Fruit fly (Drosophila melanogaster) whole organism, prepupa: ENCODE measurements around the gene slmb.

Experiments
- CG10669 ChIP-seq: fragments of 200-800 bp; sonication (Bioruptor generic); optimal IDR thresholded peaks from 3 replicates; lab custom pipeline; 2018; ENCODE audit warnings: missing biosample characterization, mild to moderate bottlenecking, missing genetic modification characterization, moderate library complexity
- CG11902 ChIP-seq: fragments of 200-800 bp; sonication (Bioruptor generic); optimal IDR thresholded peaks from 3 replicates; lab custom pipeline; 2016; ENCODE audit warnings: missing biosample characterization, missing genetic modification characterization
- CG1621 ChIP-seq: fragments of 200-800 bp; sonication (Bioruptor generic); optimal IDR thresholded peaks from 3 replicates; lab custom pipeline; 2018; ENCODE audit warnings: missing biosample characterization, mild to moderate bottlenecking, missing genetic modification characterization
- CG16779 ChIP-seq: fragments of 200-800 bp; sonication (Bioruptor generic); optimal IDR thresholded peaks from 3 replicates; lab custom pipeline; 2017; ENCODE audit warnings: missing biosample characterization, mild to moderate bottlenecking, missing genetic modification characterization
- CG3032 ChIP-seq: fragments of 200-800 bp; optimal IDR thresholded peaks from 2 replicates; lab custom pipeline; 2019; ENCODE audit warnings: missing biosample characterization, mild to moderate bottlenecking, missing genetic modification characterization, moderate library complexity
- CG31627 ChIP-seq: fragments of 200-800 bp; sonication (Bioruptor generic); optimal IDR thresholded peaks from 3 replicates; lab custom pipeline; 2016; ENCODE audit warnings: missing biosample characterization, missing genetic modification characterization
- CG32006 ChIP-seq: fragments of 200-800 bp; sonication (Bioruptor generic); optimal IDR thresholded peaks from 3 replicates; lab custom pipeline; 2017; ENCODE audit warnings: missing biosample characterization, mild to moderate bottlenecking, missing genetic modification characterization
- CG34406 ChIP-seq: fragments of 200-800 bp; sonication (Bioruptor generic); optimal IDR thresholded peaks from 3 replicates; lab custom pipeline; 2016; ENCODE audit warnings: missing biosample characterization, missing genetic modification characterization
- CG3919 ChIP-seq: fragments of 200-800 bp; sonication (Bioruptor generic); optimal IDR thresholded peaks from 3 replicates; lab custom pipeline; 2016; ENCODE audit warnings: missing biosample characterization, missing genetic modification characterization
- CG6276 ChIP-seq: fragments of 200-800 bp; sonication (Bioruptor generic); optimal IDR thresholded peaks from 2 replicates; lab custom pipeline; 2017; ENCODE audit warnings: missing biosample characterization, mild to moderate bottlenecking, missing genetic modification characterization
- CG6792 ChIP-seq: fragments of 200-800 bp; sonication (Bioruptor generic); optimal IDR thresholded peaks from 3 replicates; lab custom pipeline; 2016; ENCODE audit warnings: missing biosample characterization, missing genetic modification characterization
- CG6808 ChIP-seq: fragments of 200-800 bp; sonication (Bioruptor generic); optimal IDR thresholded peaks from 3 replicates; lab custom pipeline; 2017; ENCODE audit warnings: missing biosample characterization, missing genetic modification characterization, mild to moderate bottlenecking, moderate library complexity, missing genetic modification reagents
- CG6854 ChIP-seq: fragments of 200-800 bp; sonication (Bioruptor generic); optimal IDR thresholded peaks from 2 replicates; lab custom pipeline; 2017; ENCODE audit warnings: missing biosample characterization, mild to moderate bottlenecking, missing genetic modification characterization
- CG7368 ChIP-seq: fragments of 200-800 bp; sonication (Bioruptor generic); optimal IDR thresholded peaks from 3 replicates; lab custom pipeline; 2016; ENCODE audit warnings: missing biosample characterization, missing genetic modification characterization
- CG8119 ChIP-seq: fragments of 200-800 bp; sonication (Bioruptor generic); IDR thresholded peaks from 3 replicates; pipeline ENCODE4 v1.3.6; 2022; ENCODE audit warnings: missing biosample characterization, missing genetic modification characterization
- CG8319 ChIP-seq: fragments of 200-800 bp; sonication (Bioruptor generic); optimal IDR thresholded peaks from 3 replicates; lab custom pipeline; 2016; ENCODE audit warnings: missing biosample characterization, missing genetic modification characterization
- CG8632 ChIP-seq: fragments of 200-800 bp; sonication (Bioruptor generic); optimal IDR thresholded peaks from 3 replicates; lab custom pipeline; 2016; ENCODE audit warnings: missing biosample characterization, missing genetic modification characterization
- Eip75B ChIP-seq: fragments of 200-800 bp; sonication (Bioruptor generic); optimal IDR thresholded peaks from 3 replicates; lab custom pipeline; 2016; ENCODE audit warnings: missing biosample characterization, missing genetic modification characterization
- Eip78C ChIP-seq: fragments of 200-800 bp; sonication (Bioruptor generic); peaks from one replicate; lab custom pipeline; 2016; ENCODE audit warnings: missing biosample characterization, missing genetic modification characterization
- Eip93F ChIP-seq: fragments of 200-800 bp; sonication (Bioruptor generic); optimal IDR thresholded peaks from 2 replicates; lab custom pipeline; 2016; ENCODE audit warnings: missing biosample characterization, mild to moderate bottlenecking, missing genetic modification characterization
- Ets96B ChIP-seq: fragments of 200-800 bp; optimal IDR thresholded peaks from 2 replicates; lab custom pipeline; 2019; ENCODE audit warnings: missing biosample characterization, mild to moderate bottlenecking, missing genetic modification characterization, moderate library complexity
- Hr39 ChIP-seq: fragments of 200-800 bp; sonication (Bioruptor generic); optimal IDR thresholded peaks from 2 replicates; lab custom pipeline; 2016; ENCODE audit warnings: missing biosample characterization, missing genetic modification characterization
- Hr4 ChIP-seq: fragments of 200-800 bp; sonication (Bioruptor generic); optimal IDR thresholded peaks from 3 replicates; lab custom pipeline; 2016; ENCODE audit warnings: missing biosample characterization, missing genetic modification characterization
- Lpt ChIP-seq: fragments of 200-800 bp; sonication (Bioruptor generic); optimal IDR thresholded peaks from 3 replicates; lab custom pipeline; 2016; ENCODE audit warnings: missing biosample characterization, missing genetic modification characterization
- Met ChIP-seq: fragments of 200-800 bp; sonication (Bioruptor generic); optimal IDR thresholded peaks from 3 replicates; lab custom pipeline; 2016; ENCODE audit warnings: missing biosample characterization, missing genetic modification characterization
- OdsH ChIP-seq: fragments of 200-800 bp; sonication (Bioruptor generic); optimal IDR thresholded peaks from 3 replicates; lab custom pipeline; 2016; ENCODE audit warnings: missing biosample characterization, missing genetic modification characterization
- Smox ChIP-seq: fragments of 200-800 bp; sonication (Bioruptor generic); optimal IDR thresholded peaks from 3 replicates; lab custom pipeline; 2016; ENCODE audit warnings: missing biosample characterization, missing genetic modification characterization
- Sox14 ChIP-seq: fragments of 200-800 bp; sonication (Bioruptor generic); optimal IDR thresholded peaks from 3 replicates; lab custom pipeline; 2016; ENCODE audit warnings: missing biosample characterization, missing genetic modification characterization
- Sox15 ChIP-seq: fragments of 200-800 bp; sonication (Bioruptor generic); optimal IDR thresholded peaks from 3 replicates; lab custom pipeline; 2016; ENCODE audit warnings: missing biosample characterization, missing genetic modification characterization
- achi ChIP-seq: fragments of 200-800 bp; sonication (Bioruptor generic); optimal IDR thresholded peaks from 3 replicates; lab custom pipeline; 2016; ENCODE audit warnings: missing biosample characterization, missing genetic modification characterization
- acj6 ChIP-seq: fragments of 200-800 bp; sonication (Bioruptor generic); optimal IDR thresholded peaks from 3 replicates; lab custom pipeline; 2016; ENCODE audit warnings: missing biosample characterization, missing genetic modification characterization
- dac ChIP-seq: fragments of 200-800 bp; sonication (Bioruptor generic); optimal IDR thresholded peaks from 2 replicates; lab custom pipeline; 2017; ENCODE audit warnings: missing biosample characterization, mild to moderate bottlenecking, missing genetic modification characterization
- dsx ChIP-seq: fragments of 200-800 bp; optimal IDR thresholded peaks from 3 replicates; lab custom pipeline; 2019; ENCODE audit warnings: missing biosample characterization, mild to moderate bottlenecking, missing genetic modification characterization, moderate library complexity; ENCODE audit not compliant: poor library complexity, severe bottlenecking
- eg ChIP-seq: fragments of 200-800 bp; sonication (Bioruptor generic); IDR thresholded peaks from 3 replicates; pipeline ENCODE4 v1.3.6; 2022; ENCODE audit warnings: missing biosample characterization, missing genetic modification characterization
- esn ChIP-seq: fragments of 200-800 bp; sonication (Bioruptor generic); optimal IDR thresholded peaks from 2 replicates; lab custom pipeline; 2016; ENCODE audit warnings: missing biosample characterization, mild to moderate bottlenecking, missing genetic modification characterization, moderate library complexity
- fd59A ChIP-seq: fragments of 200-800 bp; sonication (Bioruptor generic); optimal IDR thresholded peaks from 2 replicates; lab custom pipeline; 2017; ENCODE audit warnings: missing biosample characterization, mild to moderate bottlenecking, missing genetic modification characterization, missing genetic modification reagents
- fd85E ChIP-seq: fragments of 200-800 bp; sonication (Bioruptor generic); optimal IDR thresholded peaks from 3 replicates; lab custom pipeline; 2016; ENCODE audit warnings: missing biosample characterization, missing genetic modification characterization
- fkh ChIP-seq: fragments of 200-800 bp; sonication (Bioruptor generic); optimal IDR thresholded peaks from 3 replicates; lab custom pipeline; 2017; ENCODE audit warnings: missing biosample characterization, mild to moderate bottlenecking, missing genetic modification characterization, moderate library complexity
- lz ChIP-seq: fragments of 200-800 bp; sonication (Bioruptor generic); optimal IDR thresholded peaks from 3 replicates; lab custom pipeline; 2016; ENCODE audit warnings: missing biosample characterization, missing genetic modification characterization
- net ChIP-seq: fragments of 200-800 bp; sonication (Bioruptor generic); optimal IDR thresholded peaks from 3 replicates; lab custom pipeline; 2016; ENCODE audit warnings: missing biosample characterization, missing genetic modification characterization
- ss ChIP-seq, 2 experiments: fragments of 200-800 bp; sonication (Bioruptor generic); optimal IDR thresholded peaks; 2 replicates in 1 of 2; 3 replicates in 1 of 2; lab custom pipeline; 2017 to 2018; ENCODE audit warnings: mild to moderate bottlenecking in 2 of 2, missing biosample characterization in 2 of 2, missing genetic modification characterization in 2 of 2, moderate library complexity in 1 of 2
- svp ChIP-seq: fragments of 200-800 bp; sonication (Bioruptor generic); peaks from one replicate; lab custom pipeline; 2016; ENCODE audit warnings: missing biosample characterization, missing genetic modification characterization
- topi ChIP-seq: fragments of 200-800 bp; sonication (Bioruptor generic); optimal IDR thresholded peaks from 3 replicates; lab custom pipeline; 2016; ENCODE audit warnings: missing biosample characterization, missing genetic modification characterization
- vri ChIP-seq: fragments of 200-800 bp; sonication (Bioruptor generic); optimal IDR thresholded peaks from 3 replicates; lab custom pipeline; 2016; ENCODE audit warnings: missing biosample characterization, mild to moderate bottlenecking, missing genetic modification characterization

Gene slmb

DNA sequence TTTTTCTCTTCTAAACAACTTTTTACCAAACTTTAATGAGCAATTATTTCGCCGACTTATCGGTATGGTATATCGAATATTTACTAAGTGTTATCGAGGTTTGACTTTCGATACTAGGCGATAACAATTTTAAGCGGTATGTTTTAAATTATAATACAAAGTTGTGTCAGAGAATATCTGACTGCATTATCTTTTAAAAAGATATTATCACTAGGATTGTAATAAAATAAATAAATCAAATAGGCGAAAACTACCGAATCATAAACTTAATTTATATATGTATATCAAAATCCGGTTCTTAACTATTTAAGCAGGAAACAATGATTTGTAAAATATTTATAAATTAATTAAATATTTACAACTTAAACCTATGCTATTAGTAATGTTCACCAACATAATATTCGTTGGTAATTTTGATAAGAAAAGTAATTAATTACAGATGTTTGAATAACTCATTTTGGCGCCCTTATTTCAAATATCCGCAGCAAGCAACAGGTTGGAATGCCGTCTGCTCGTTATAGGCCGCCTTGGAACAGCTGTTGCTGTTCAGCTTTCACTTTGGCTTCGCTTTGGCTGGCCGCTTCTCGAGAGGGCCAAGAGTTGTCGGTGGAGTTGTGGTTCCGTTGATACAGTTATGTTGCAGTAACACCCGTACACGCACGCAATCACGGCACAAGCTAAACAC, 19.2 kb downstream of the slmb start, which contains the start of the genes Sec15 and rtet (continued):
- TF ChIP-seq Lpt (GFP tag; lab: Kevin White, UChicago), result no peak
- peak; percentile 37 for TF ChIP-seq fd59A (GFP tag; lab: Kevin White, UChicago)
- no peak for TF ChIP-seq Sox15 (GFP tag; lab: Kevin White, UChicago)
- no peak for TF ChIP-seq fkh (GFP tag; lab: Kevin White, UChicago)
- no peak for TF ChIP-seq achi
- peak; percentile 51 for TF ChIP-seq topi (GFP tag; lab: Kevin White, UChicago)
- peak; percentile 60 for TF ChIP-seq Sox14
- no peak for TF ChIP-seq CG3919 (GFP tag; lab: Kevin White, UChicago)
- TF ChIP-seq dac (GFP tag; lab: Kevin White, UChicago), result peak; percentile 24
- no peak for TF ChIP-seq vri
- no peak for TF ChIP-seq CG10669 (GFP tag; lab: Kevin White, UChicago)
- no peak for TF ChIP-seq CG6276 (GFP tag; lab: Kevin White, UChicago)
- no peak for TF ChIP-seq CG11902 (GFP tag; lab: Kevin White, UChicago)
- no peak for TF ChIP-seq Met (GFP tag; lab: Kevin White, UChicago)
- TF ChIP-seq CG6792 (GFP tag; lab: Kevin White, UChicago), result no peak
- peak; percentile 72 for TF ChIP-seq dsx (GFP tag; lab: Kevin White, UChicago)
- no peak for TF ChIP-seq CG8632 (GFP tag; lab: Kevin White, UChicago)
- no peak for TF ChIP-seq fd85E
- no peak for TF ChIP-seq CG6808
- TF ChIP-seq Eip78C (GFP tag; lab: Kevin White, UChicago), result peak; percentile 81
- no peak for TF ChIP-seq CG34406
- TF ChIP-seq CG32006 (GFP tag; lab: Kevin White, UChicago), result no peak
- TF ChIP-seq svp (GFP tag; lab: Kevin White, UChicago), result peak; percentile 85
- peak; percentile 45 for TF ChIP-seq CG3032
- TF ChIP-seq Eip93F, result peak; percentile 35
- TF ChIP-seq CG1621 (tag; lab: Kevin White, UChicago), result no peak
- peak; percentile 75 for TF ChIP-seq esn (GFP tag; lab: Kevin White, UChicago)
- no peak for TF ChIP-seq eg
- peak; percentile 47 for TF ChIP-seq CG31627
- TF ChIP-seq ss (GFP tag; optimal IDR thresholded peaks at IDR 0.05; lab: Kevin White, UChicago), result no peak
- TF ChIP-seq Hr4 (GFP tag; lab: Kevin White, UChicago), result no peak
- no peak for TF ChIP-seq OdsH
- TF ChIP-seq CG8319 (GFP tag; lab: Kevin White, UChicago), result no peak
- no peak for TF ChIP-seq CG8119 (GFP tag; lab: Robert Waterston, UW)
- TF ChIP-seq acj6 (GFP tag; lab: Kevin White, UChicago), result peak; percentile 49
- no peak for TF ChIP-seq Eip75B (GFP tag; lab: Kevin White, UChicago)
- no peak for TF ChIP-seq CG16779 (tag; lab: Kevin White, UChicago)
- no peak for TF ChIP-seq Smox (GFP tag; lab: Kevin White, UChicago)

DNA sequence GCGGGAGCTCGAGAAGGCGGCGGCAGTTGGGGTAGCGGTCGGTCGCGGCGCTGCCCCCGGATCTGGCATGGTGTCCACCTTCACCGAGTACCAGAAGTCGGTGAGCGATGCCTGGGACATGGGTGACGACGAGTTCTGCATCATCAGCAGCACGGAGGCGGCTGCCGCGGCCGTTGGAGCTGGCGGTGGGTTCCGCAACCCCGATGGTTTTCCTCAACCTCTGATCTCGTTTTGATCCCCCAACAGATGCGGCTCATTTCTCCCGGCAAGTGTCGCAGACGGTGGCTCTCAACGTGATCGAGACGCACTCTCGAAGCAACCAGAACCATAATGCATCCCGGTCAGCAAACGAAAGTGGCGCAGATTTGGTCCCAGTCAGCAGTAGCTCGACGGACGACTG, 24.8 kb downstream of the slmb start:
- TF ChIP-seq CG7368 (no peak), Sox15 (GFP tag; lab: Kevin White, UChicago) (no peak), Hr39 (GFP tag; lab: Kevin White, UChicago) (no peak), CG6854 (no peak), svp (GFP tag; lab: Kevin White, UChicago) (no peak), Hr4 (GFP tag; lab: Kevin White, UChicago) (no peak), CG32006 (GFP tag; lab: Kevin White, UChicago) (no peak), CG1621 (tag; lab: Kevin White, UChicago) (no peak), net (no peak), lz (GFP tag; lab: Kevin White, UChicago) (no peak), eg (no peak), Ets96B (no peak), achi (no peak), Eip75B (GFP tag; lab: Kevin White, UChicago) (no peak), fd85E (no peak), CG6792 (GFP tag; lab: Kevin White, UChicago) (no peak), Eip78C (GFP tag; lab: Kevin White, UChicago) (no peak)
